Worm (Caenorhabditis elegans) whole organism, L1 larva: ENCODE measurements around the gene C25H3.17.
A peak's percentile ranks its signal among the peaks of the same experiment; 100 is the strongest.

ENCODE experiments used
- F16B12.6 ChIP-seq: fragments of 150-350 bp; optimal IDR thresholded peaks from 2 replicates; lab custom pipeline; 2014; ENCODE audit warnings: missing biosample characterization, missing genetic modification characterization
- Y116A8C.19 ChIP-seq: sonication (generic microtip); optimal IDR thresholded peaks from 2 replicates; lab custom pipeline; 2016; ENCODE audit warnings: missing compliant biosample characterization, missing genetic modification characterization, borderline replicate concordance
- aha-1 ChIP-seq: fragments of 150-350 bp; optimal IDR thresholded peaks from 2 replicates; lab custom pipeline; 2014; ENCODE audit warnings: missing biosample characterization, missing genetic modification characterization
- aly-2 ChIP-seq: fragments of 150-350 bp; optimal IDR thresholded peaks from 2 replicates; lab custom pipeline; 2014; ENCODE audit warnings: missing biosample characterization, missing genetic modification characterization
- ama-1 ChIP-seq: fragments of 150-350 bp; optimal IDR thresholded peaks from 2 replicates; lab custom pipeline; 2014
- ceh-63 ChIP-seq: fragments of 200-800 bp; sonication (Bioruptor generic); optimal IDR thresholded peaks from 2 replicates; lab custom pipeline; 2018; ENCODE audit warnings: mild to moderate bottlenecking, missing genetic modification characterization, missing compliant biosample characterization
- ceh-8 ChIP-seq: fragments of 200-800 bp; sonication (Bioruptor generic); optimal IDR thresholded peaks from 2 replicates; lab custom pipeline; 2018; ENCODE audit warnings: mild to moderate bottlenecking, missing genetic modification characterization, moderate library complexity, missing compliant biosample characterization
- ceh-82 ChIP-seq, 3 experiments: fragments of 150-350 bp in 1 of 3; sonication (generic microtip) in 2 of 3; optimal IDR thresholded peaks; 2 replicates each; lab custom pipeline; 2014 to 2017; ENCODE audit warnings: missing biosample characterization in 3 of 3, missing genetic modification characterization in 3 of 3
- ceh-88 ChIP-seq: fragments of 200-800 bp; sonication (Bioruptor generic); IDR thresholded peaks from 2 replicates; pipeline ENCODE4 v1.3.6; 2022; ENCODE audit warnings: missing genetic modification characterization, missing compliant biosample characterization
- efl-3 ChIP-seq: fragments of 200-800 bp; sonication (Bioruptor generic); optimal IDR thresholded peaks from 2 replicates; lab custom pipeline; 2018; ENCODE audit warnings: mild to moderate bottlenecking, missing genetic modification characterization, missing compliant biosample characterization
- egl-13 ChIP-seq: sonication (generic microtip); optimal IDR thresholded peaks from 2 replicates; lab custom pipeline; 2016; ENCODE audit warnings: missing genotype, missing genetic modification reagents, missing genetic modification characterization, missing compliant biosample characterization
- egl-27 ChIP-seq, 2 experiments: fragments of 150-350 bp in 1 of 2; sonication (generic microtip); optimal IDR thresholded peaks; 3 replicates each; lab custom pipeline; 2017 to 2018; ENCODE audit warnings: missing biosample characterization in 2 of 2, missing genetic modification characterization in 2 of 2, missing genetic modification reagents in 2 of 2
- elt-2 ChIP-seq: sonication (generic microtip); optimal IDR thresholded peaks from 2 replicates; lab custom pipeline; 2016; ENCODE audit warnings: missing genetic modification characterization, mild to moderate bottlenecking, inconsistent platforms, missing compliant biosample characterization, missing genetic modification reagents
- elt-3 ChIP-seq, 6 experiments: fragments of 150-350 bp in 1 of 6; sonication (generic microtip); optimal IDR thresholded peaks; 2 replicates each; lab custom pipeline; 2017 to 2018; ENCODE audit warnings: missing biosample characterization in 6 of 6, missing genetic modification characterization in 6 of 6, inconsistent platforms in 1 of 6
- fos-1 ChIP-seq: fragments of 150-350 bp; optimal IDR thresholded peaks from 2 replicates; lab custom pipeline; 2014; ENCODE audit warnings: missing biosample characterization, missing genetic modification characterization
- grh-1 ChIP-seq: fragments of 200-800 bp; sonication (Bioruptor generic); IDR thresholded peaks from 2 replicates; pipeline ENCODE4 v1.3.6; 2022; ENCODE audit warnings: missing genetic modification reagents, missing genetic modification characterization, missing compliant biosample characterization
- hpl-2 ChIP-seq: fragments of 150-350 bp; optimal IDR thresholded peaks from 2 replicates; lab custom pipeline; 2014; ENCODE audit warnings: missing biosample characterization, missing genetic modification reagents, missing genetic modification characterization
- lin-15B ChIP-seq: fragments of 150-350 bp; sonication (generic microtip); optimal IDR thresholded peaks from 3 replicates; lab custom pipeline; 2014; ENCODE audit warnings: missing biosample characterization, missing genetic modification characterization
- lin-39 ChIP-seq: fragments of 150-350 bp; optimal IDR thresholded peaks from 2 replicates; lab custom pipeline; 2014; ENCODE audit warnings: missing biosample characterization, missing genetic modification reagents, missing genetic modification characterization
- mab-9 ChIP-seq: fragments of 200-800 bp; sonication (Bioruptor generic); IDR thresholded peaks from 2 replicates; pipeline ENCODE4 v1.3.6; 2022; ENCODE audit warnings: missing genetic modification reagents, missing genetic modification characterization, missing compliant biosample characterization
- mdl-1 ChIP-seq, 2 experiments: fragments of 150-350 bp; optimal IDR thresholded peaks; 2 replicates each; lab custom pipeline; 2014 to 2017; ENCODE audit warnings: missing biosample characterization in 2 of 2, missing genetic modification characterization in 2 of 2, inconsistent platforms in 1 of 2
- mef-2 ChIP-seq: fragments of 150-350 bp; optimal IDR thresholded peaks from 2 replicates; lab custom pipeline; 2014; ENCODE audit warnings: missing biosample characterization, missing genetic modification characterization
- mep-1 ChIP-seq: fragments of 150-350 bp; optimal IDR thresholded peaks from 2 replicates; lab custom pipeline; 2014; ENCODE audit warnings: missing biosample characterization, missing genetic modification characterization
- nhr-12 ChIP-seq: sonication (generic microtip); optimal IDR thresholded peaks from 2 replicates; lab custom pipeline; 2017; ENCODE audit warnings: missing biosample characterization, missing genetic modification characterization
- nhr-237 ChIP-seq: fragments of 150-350 bp; optimal IDR thresholded peaks from 2 replicates; lab custom pipeline; 2014; ENCODE audit warnings: missing biosample characterization, missing genetic modification characterization
- nhr-47 ChIP-seq: sonication (generic microtip); optimal IDR thresholded peaks from 2 replicates; lab custom pipeline; 2016; ENCODE audit warnings: mild to moderate bottlenecking, missing genetic modification characterization, moderate library complexity, missing compliant biosample characterization
- nhr-71 ChIP-seq: sonication (generic microtip); optimal IDR thresholded peaks from 2 replicates; lab custom pipeline; 2016; ENCODE audit warnings: mild to moderate bottlenecking, missing genetic modification characterization, moderate library complexity, missing compliant biosample characterization
- nhr-77 ChIP-seq: fragments of 150-350 bp; optimal IDR thresholded peaks from 2 replicates; lab custom pipeline; 2014; ENCODE audit warnings: missing biosample characterization, missing genetic modification characterization
- nhr-84 ChIP-seq: sonication (generic microtip); optimal IDR thresholded peaks from 2 replicates; lab custom pipeline; 2017; ENCODE audit warnings: missing biosample characterization, missing genetic modification characterization
- nhr-85 ChIP-seq: sonication (generic microtip); peaks from one replicate; lab custom pipeline; 2016; ENCODE audit warnings: missing genetic modification characterization, inconsistent platforms, missing compliant biosample characterization
- nhr-90 ChIP-seq: sonication (generic microtip); optimal IDR thresholded peaks from 2 replicates; lab custom pipeline; 2016; ENCODE audit warnings: mild to moderate bottlenecking, missing genetic modification characterization, missing compliant biosample characterization; ENCODE audit not compliant: poor library complexity
- pag-3 ChIP-seq: sonication (generic microtip); optimal IDR thresholded peaks from 2 replicates; lab custom pipeline; 2017; ENCODE audit warnings: missing genetic modification characterization, mild to moderate bottlenecking, missing compliant biosample characterization, antibody characterized with exemption, borderline replicate concordance; ENCODE audit not compliant: insufficient read depth
- pax-3 ChIP-seq: fragments of 200-800 bp; sonication (Bioruptor generic); optimal IDR thresholded peaks from 2 replicates; lab custom pipeline; 2018; ENCODE audit warnings: mild to moderate bottlenecking, missing genetic modification characterization, moderate library complexity, missing compliant biosample characterization
- pqm-1 ChIP-seq: sonication (generic microtip); optimal IDR thresholded peaks from 3 replicates; lab custom pipeline; 2017; ENCODE audit warnings: missing biosample characterization, missing genetic modification characterization
- rnt-1 ChIP-seq: sonication (generic microtip); optimal IDR thresholded peaks from 2 replicates; lab custom pipeline; 2016; ENCODE audit warnings: mild to moderate bottlenecking, missing genetic modification characterization, moderate library complexity, missing compliant biosample characterization
- snpc-4 ChIP-seq: fragments of 150-350 bp; optimal IDR thresholded peaks from 2 replicates; lab custom pipeline; 2014; ENCODE audit warnings: missing biosample characterization, missing genetic modification characterization
- sox-4 ChIP-seq: sonication (generic microtip); optimal IDR thresholded peaks from 2 replicates; lab custom pipeline; 2016; ENCODE audit warnings: missing genetic modification characterization, missing compliant biosample characterization
- sptf-1 ChIP-seq: fragments of 150-350 bp; optimal IDR thresholded peaks from 2 replicates; lab custom pipeline; 2014; ENCODE audit warnings: missing biosample characterization, missing genetic modification characterization
- tbx-2 ChIP-seq: sonication (generic microtip); optimal IDR thresholded peaks from 2 replicates; lab custom pipeline; 2016; ENCODE audit warnings: missing genetic modification characterization, missing compliant biosample characterization
- tlp-1 ChIP-seq: fragments of 150-350 bp; optimal IDR thresholded peaks from 2 replicates; lab custom pipeline; 2014; ENCODE audit warnings: missing biosample characterization, missing genetic modification characterization
- unc-30 ChIP-seq: sonication (generic microtip); optimal IDR thresholded peaks from 2 replicates; lab custom pipeline; 2017; ENCODE audit warnings: missing biosample characterization, missing genetic modification characterization
- unc-86 ChIP-seq: sonication (generic microtip); optimal IDR thresholded peaks from 2 replicates; lab custom pipeline; 2016; ENCODE audit warnings: missing genetic modification characterization, missing compliant biosample characterization
- unc-98 ChIP-seq: fragments of 200-800 bp; sonication (Bioruptor generic); IDR thresholded peaks from 2 replicates; pipeline ENCODE4 v1.3.6; 2022; ENCODE audit warnings: missing genetic modification characterization, missing compliant biosample characterization
- xbp-1 ChIP-seq: sonication (generic microtip); optimal IDR thresholded peaks from 2 replicates; lab custom pipeline; 2016; ENCODE audit warnings: missing genetic modification characterization, missing compliant biosample characterization
- zag-1 ChIP-seq: fragments of 150-350 bp; optimal IDR thresholded peaks from 2 replicates; lab custom pipeline; 2014; ENCODE audit warnings: missing biosample characterization, missing genetic modification characterization
- zip-4 ChIP-seq: fragments of 200-800 bp; sonication (Bioruptor generic); optimal IDR thresholded peaks from 2 replicates; lab custom pipeline; 2018; ENCODE audit warnings: mild to moderate bottlenecking, missing genetic modification characterization, moderate library complexity, missing compliant biosample characterization
- ztf-11 ChIP-seq, 2 experiments: sonication (generic microtip); optimal IDR thresholded peaks; 2 replicates each; lab custom pipeline; 2016 to 2017; ENCODE audit warnings: missing genetic modification characterization in 2 of 2, missing biosample characterization in 1 of 2, missing compliant biosample characterization in 1 of 2

C25H3.17 gene

ce11 chrII:5661735-5662177 is 7.7 kb downstream of the C25H3.17 start (continued):
- TF ChIP-seq unc-86 (tag; lab: Kevin White, UChicago) (peak; percentile 83), elt-3 (tag; optimal IDR thresholded peaks at IDR 0.05; lab: Kevin White, UChicago) (peak in 1 of 6 experiments; percentile 43), pqm-1 (tag; lab: Kevin White, UChicago) (peak; percentile 41), unc-30 (tag; lab: Kevin White, UChicago) (no peak), rnt-1 (peak; percentile 79), nhr-77 (tag; lab: Kevin White, UChicago) (peak; percentile 83), xbp-1 (tag; lab: Kevin White, UChicago) (peak; percentile 82), Y116A8C.19 (tag; lab: Kevin White, UChicago) (no peak), zag-1 (tag; lab: Kevin White, UChicago) (peak; percentile 74), hpl-2 (no peak)

DNA sequence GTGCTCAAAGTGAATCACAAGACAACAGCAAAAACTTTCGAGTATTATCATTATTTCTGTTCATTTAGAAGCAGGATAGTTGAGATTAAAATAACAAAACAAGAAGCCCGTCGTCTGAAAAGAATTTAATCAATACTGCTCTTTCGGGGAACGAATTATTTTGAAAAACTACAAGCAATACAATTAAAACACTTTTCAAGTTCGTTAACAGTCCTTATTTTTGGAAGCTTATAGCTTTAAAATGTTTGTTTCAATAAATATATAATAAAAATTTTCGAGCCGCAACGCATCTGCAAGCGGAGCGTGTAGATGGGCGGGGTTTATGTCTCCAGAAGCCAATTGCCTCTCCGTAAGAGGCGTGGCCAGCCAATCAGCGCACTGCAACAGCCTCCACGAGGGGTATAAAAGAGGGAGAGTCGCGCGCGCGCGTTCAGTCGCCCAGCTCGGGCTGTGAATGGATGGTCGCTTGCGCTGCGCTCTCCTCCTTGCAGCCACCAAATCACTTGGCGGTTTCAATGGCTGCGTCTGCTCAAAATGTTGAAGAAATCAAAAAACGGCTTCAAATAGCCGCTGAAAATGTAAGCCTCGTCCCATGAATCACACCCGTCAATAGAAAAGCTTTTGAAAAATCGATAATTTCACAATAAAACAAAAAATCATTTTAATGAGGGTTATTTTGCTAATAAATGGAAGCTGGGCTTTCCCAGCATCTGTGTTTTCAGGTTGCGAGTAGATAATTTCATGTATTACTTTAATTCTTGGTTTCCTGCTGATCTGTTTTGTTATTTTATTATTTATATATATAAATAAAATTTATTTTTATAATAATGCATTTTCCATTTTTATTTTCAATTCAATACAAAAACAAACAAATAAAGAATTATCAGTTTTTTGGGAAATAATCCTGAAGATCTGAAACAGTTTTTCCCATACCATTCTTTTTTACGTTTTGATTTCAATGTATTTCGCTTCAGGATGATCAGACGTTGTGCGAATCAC is 8.4 kb downstream of the C25H3.17 start, which contains the start of the genes ift-43 and mdt-26:
Gene ift-43 (minus strand): TSS at position 51 of the 999 bp plus-strand sequence.
Gene mdt-26 (plus strand): TSS at position 446 of the 999 bp plus-strand sequence.
- TF ChIP-seq snpc-4 (peak; percentile 58), ceh-63 (peak; percentile 15), aha-1 (tag; lab: Kevin White, UChicago) (peak; percentile 2), pag-3 (tag; lab: Kevin White, UChicago) (peak; percentile 1), ceh-8 (peak; percentile 58), ceh-82 (tag; optimal IDR thresholded peaks at IDR 0.05; lab: Kevin White, UChicago) (peak; percentile 17 to 89 (median 77)), rnt-1 (peak; percentile 78), nhr-237 (tag; lab: Kevin White, UChicago) (peak; percentile 74), unc-98 (GFP tag; lab: Robert Waterston, UW) (no peak), pax-3 (tag; lab: Kevin White, UChicago) (peak; percentile 53), nhr-85 (tag; lab: Kevin White, UChicago) (peak; percentile 87), efl-3 (GFP tag; lab: Kevin White, UChicago) (peak; percentile 74), fos-1 (no peak), mef-2 (no peak), sox-4 (tag; lab: Kevin White, UChicago) (peak; percentile 77), tlp-1 (tag; lab: Kevin White, UChicago) (no peak), ceh-88 (GFP tag; lab: Robert Waterston, UW) (peak; percentile 71), unc-86 (tag; lab: Kevin White, UChicago) (peak; percentile 88), egl-13 (tag; lab: Kevin White, UChicago) (peak; percentile 85), xbp-1 (tag; lab: Kevin White, UChicago) (peak; percentile 96), tbx-2 (tag; lab: Kevin White, UChicago) (peak; percentile 92), lin-39 (tag; lab: Kevin White, UChicago) (peak; percentile 38), nhr-90 (tag; lab: Kevin White, UChicago) (peak; percentile 88), nhr-71 (peak; percentile 93), nhr-47 (tag; lab: Kevin White, UChicago) (peak; percentile 94), nhr-84 (tag; lab: Kevin White, UChicago) (no peak), mdl-1 (tag; optimal IDR thresholded peaks at IDR 0.05; lab: Kevin White, UChicago) (peak in 1 of 2 experiments; percentile 78), unc-30 (tag; lab: Kevin White, UChicago) (no peak), nhr-77 (tag; lab: Kevin White, UChicago) (peak; percentile 66), elt-2 (tag; lab: Kevin White, UChicago) (peak; percentile 57), sptf-1 (tag; lab: Kevin White, UChicago) (no peak), mep-1 (peak; percentile 74), ztf-11 (tag; optimal IDR thresholded peaks at IDR 0.05; lab: Kevin White, UChicago) (peak in 1 of 2 experiments; percentile 82), lin-15B (tag; lab: Kevin White, UChicago) (peak; percentile 67), nhr-12 (no peak), zip-4 (GFP tag; lab: Kevin White, UChicago) (peak; percentile 77), pqm-1 (tag; lab: Kevin White, UChicago) (no peak), aly-2 (tag; lab: Kevin White, UChicago) (peak; percentile 44), ama-1 (lab: Kevin White, UChicago) (peak; percentile 99), mab-9 (GFP tag; lab: Robert Waterston, UW) (peak; percentile 80), grh-1 (GFP tag; lab: Robert Waterston, UW) (peak; percentile 66), F16B12.6 (tag; lab: Kevin White, UChicago) (peak; percentile 48), egl-27 (tag; optimal IDR thresholded peaks at IDR 0.05; lab: Kevin White, UChicago) (no peak)
